Worm (Caenorhabditis elegans) whole organism, L4 larva: ENCODE measurements around the gene Y38E10A.22.

Source experiments
- D1046.2 ChIP-seq: fragments of 200-800 bp; sonication (Bioruptor generic); IDR thresholded peaks from 2 replicates; pipeline ENCODE4 v1.3.6; 2022; ENCODE audit warnings: missing genetic modification characterization, missing compliant biosample characterization
- F37D6.2 ChIP-seq: sonication (generic microtip); optimal IDR thresholded peaks from 2 replicates; lab custom pipeline; 2016; ENCODE audit warnings: mild to moderate bottlenecking, missing genetic modification characterization, missing compliant biosample characterization
- F44E2.7 ChIP-seq: fragments of 200-800 bp; sonication (Bioruptor generic); IDR thresholded peaks from 2 replicates; pipeline ENCODE4 v2.1.2; 2022; ENCODE audit warnings: missing genetic modification characterization, missing compliant biosample characterization
- F49E8.2 ChIP-seq: sonication (generic microtip); optimal IDR thresholded peaks from 2 replicates; lab custom pipeline; 2016; ENCODE audit warnings: missing compliant biosample characterization, mild to moderate bottlenecking, missing genetic modification characterization, borderline replicate concordance
- R02D3.7 ChIP-seq: fragments of 150-350 bp; sonication (generic microtip); optimal IDR thresholded peaks from 3 replicates; lab custom pipeline; 2014; ENCODE audit warnings: missing biosample characterization, missing genetic modification characterization
- Y48G9A.11 ChIP-seq: fragments of 200-800 bp; sonication (Bioruptor generic); IDR thresholded peaks from 2 replicates; pipeline ENCODE4 v1.3.6; 2022; ENCODE audit warnings: missing genetic modification reagents, missing genetic modification characterization, missing compliant biosample characterization
- ZK546.5 ChIP-seq, 2 experiments: sonication (generic microtip); optimal IDR thresholded peaks; 2 replicates each; lab custom pipeline; 2017; ENCODE audit warnings: missing biosample characterization in 2 of 2, missing genetic modification characterization in 2 of 2
- aha-1 ChIP-seq: fragments of 150-350 bp; peaks from one replicate; lab custom pipeline; 2014; ENCODE audit warnings: missing biosample characterization, missing genetic modification characterization
- ceh-20 ChIP-seq: fragments of 200-800 bp; sonication (Bioruptor generic); IDR thresholded peaks from 2 replicates; pipeline ENCODE4 v1.3.6; 2022; ENCODE audit warnings: missing genetic modification reagents, missing genetic modification characterization, missing compliant biosample characterization
- ceh-32 ChIP-seq: sonication (generic microtip); optimal IDR thresholded peaks from 2 replicates; lab custom pipeline; 2016; ENCODE audit warnings: mild to moderate bottlenecking, missing genetic modification characterization, missing compliant biosample characterization; ENCODE audit not compliant: poor library complexity
- ceh-44 ChIP-seq: fragments of 200-800 bp; sonication (Bioruptor generic); IDR thresholded peaks from 2 replicates; pipeline ENCODE4 v1.3.6; 2022; ENCODE audit warnings: missing genetic modification reagents, missing genetic modification characterization, missing compliant biosample characterization
- daf-16 ChIP-seq, 3 experiments: sonication (generic microtip); optimal IDR thresholded peaks; 2 replicates each; lab custom pipeline; 2016 to 2017; ENCODE audit warnings: missing genetic modification characterization in 3 of 3, missing genetic modification reagents in 3 of 3, mild to moderate bottlenecking in 2 of 3, missing compliant biosample characterization in 2 of 3, missing biosample characterization in 1 of 3, moderate library complexity in 1 of 3
- daf-19 ChIP-seq: fragments of 200-800 bp; sonication (Bioruptor generic); conservative IDR thresholded peaks from 2 replicates; pipeline ENCODE4 v1.3.6; 2022; ENCODE audit warnings: missing genetic modification characterization, missing compliant biosample characterization
- daf-8 ChIP-seq: fragments of 200-800 bp; sonication (Bioruptor generic); IDR thresholded peaks from 2 replicates; pipeline ENCODE4 v1.3.6; 2022; ENCODE audit warnings: missing genetic modification characterization, missing compliant biosample characterization
- dmd-9 ChIP-seq: fragments of 200-800 bp; sonication (Bioruptor generic); IDR thresholded peaks from 2 replicates; pipeline ENCODE4 v1.3.6; 2022; ENCODE audit warnings: missing genetic modification reagents, missing genetic modification characterization, missing compliant biosample characterization
- dpl-1 ChIP-seq: fragments of 150-350 bp; optimal IDR thresholded peaks from 2 replicates; lab custom pipeline; 2014; ENCODE audit warnings: missing biosample characterization, missing genetic modification reagents, missing genetic modification characterization
- lin-1 ChIP-seq: fragments of 200-800 bp; sonication (Bioruptor generic); IDR thresholded peaks from 2 replicates; pipeline ENCODE4 v1.3.6; 2022; ENCODE audit warnings: missing genetic modification reagents, missing genetic modification characterization, missing compliant biosample characterization
- lin-15B ChIP-seq: fragments of 150-350 bp; sonication (generic microtip); optimal IDR thresholded peaks from 3 replicates; lab custom pipeline; 2014; ENCODE audit warnings: missing biosample characterization, missing genetic modification characterization
- madf-5 ChIP-seq, 2 experiments: fragments of 200-800 bp; sonication (Bioruptor generic); IDR thresholded peaks; 2 replicates each; pipeline ENCODE4 v1.3.6; 2022; ENCODE audit warnings: missing compliant biosample characterization in 2 of 2, missing genetic modification characterization in 2 of 2
- madf-9 ChIP-seq: fragments of 200-800 bp; sonication (Bioruptor generic); conservative IDR thresholded peaks from 2 replicates; pipeline ENCODE4 v1.3.6; 2022; ENCODE audit warnings: missing genetic modification reagents, missing genetic modification characterization, missing compliant biosample characterization
- mep-1 ChIP-seq: fragments of 150-350 bp; sonication (generic microtip); optimal IDR thresholded peaks from 3 replicates; lab custom pipeline; 2014; ENCODE audit warnings: missing biosample characterization, missing genetic modification characterization
- mxl-2 ChIP-seq: fragments of 200-800 bp; sonication (Bioruptor generic); conservative IDR thresholded peaks from 2 replicates; pipeline ENCODE4 v1.3.6; 2022; ENCODE audit warnings: missing genetic modification reagents, missing genetic modification characterization, missing compliant biosample characterization
- nhr-10 ChIP-seq: fragments of 150-350 bp; optimal IDR thresholded peaks from 2 replicates; lab custom pipeline; 2014; ENCODE audit warnings: missing biosample characterization, missing genetic modification characterization
- nhr-28 ChIP-seq: fragments of 150-350 bp; optimal IDR thresholded peaks from 2 replicates; lab custom pipeline; 2014; ENCODE audit warnings: missing biosample characterization, missing genetic modification characterization
- nhr-41 ChIP-seq: fragments of 200-800 bp; sonication (Bioruptor generic); IDR thresholded peaks from 2 replicates; pipeline ENCODE4 v1.3.6; 2022; ENCODE audit warnings: missing genetic modification reagents, missing genetic modification characterization, missing compliant biosample characterization
- nhr-42 ChIP-seq: fragments of 200-800 bp; sonication (Bioruptor generic); IDR thresholded peaks from 2 replicates; pipeline ENCODE4 v1.3.6; 2022; ENCODE audit warnings: missing genetic modification characterization, missing compliant biosample characterization
- pha-4 ChIP-seq, 2 experiments: fragments of 150-350 bp in 1 of 2; fragments of 200-800 bp in 1 of 2; sonication (Bioruptor generic) in 1 of 2; IDR thresholded peaks in 1 of 2; optimal IDR thresholded peaks in 1 of 2; 2 replicates each; pipeline versions ENCODE4 v1.3.6 to Lab custom; 2014 to 2022; ENCODE audit warnings: missing genetic modification characterization in 2 of 2, missing genetic modification reagents in 2 of 2, missing biosample characterization in 1 of 2, missing compliant biosample characterization in 1 of 2
- saeg-2 ChIP-seq: fragments of 200-800 bp; sonication (Bioruptor generic); IDR thresholded peaks from 2 replicates; pipeline ENCODE4 v1.3.6; 2022; ENCODE audit warnings: missing genetic modification reagents, missing genetic modification characterization, missing compliant biosample characterization
- sdz-12 ChIP-seq: fragments of 200-800 bp; sonication (Bioruptor generic); optimal IDR thresholded peaks from 2 replicates; lab custom pipeline; 2018; ENCODE audit warnings: mild to moderate bottlenecking, missing genetic modification characterization, missing compliant biosample characterization
- skn-1 ChIP-seq: fragments of 150-350 bp; optimal IDR thresholded peaks from 2 replicates; lab custom pipeline; 2014; ENCODE audit warnings: missing biosample characterization, missing genetic modification characterization
- spr-1 ChIP-seq: sonication (generic microtip); optimal IDR thresholded peaks from 2 replicates; lab custom pipeline; 2016; ENCODE audit warnings: mild to moderate bottlenecking, missing genetic modification characterization, missing compliant biosample characterization
- unc-39 ChIP-seq: sonication (generic microtip); optimal IDR thresholded peaks from 2 replicates; lab custom pipeline; 2017; ENCODE audit warnings: missing biosample characterization, missing genetic modification characterization
- unc-62 ChIP-seq, 3 experiments: fragments of 150-350 bp in 1 of 3; sonication (generic microtip); optimal IDR thresholded peaks in 2 of 3; peaks in 1 of 3; 1 replicate in 1 of 3; 2 replicates in 2 of 3; lab custom pipeline; 2014 to 2017; ENCODE audit warnings: missing biosample characterization in 3 of 3, missing genetic modification characterization in 3 of 3, missing genetic modification reagents in 3 of 3, missing genotype in 1 of 3
- zfp-2 ChIP-seq: sonication (generic microtip); optimal IDR thresholded peaks from 2 replicates; lab custom pipeline; 2016; ENCODE audit warnings: mild to moderate bottlenecking, missing genetic modification characterization, missing compliant biosample characterization
- zfp-3 ChIP-seq: fragments of 200-800 bp; sonication (Bioruptor generic); conservative IDR thresholded peaks from 2 replicates; pipeline ENCODE4 v1.3.6; 2022; ENCODE audit warnings: missing genetic modification reagents, missing genetic modification characterization, missing compliant biosample characterization
- zip-11 ChIP-seq: fragments of 200-800 bp; sonication (Bioruptor generic); IDR thresholded peaks from 2 replicates; pipeline ENCODE4 v1.3.6; 2022; ENCODE audit warnings: missing genetic modification characterization, missing compliant biosample characterization
- zip-2 ChIP-seq: fragments of 150-350 bp; optimal IDR thresholded peaks from 2 replicates; lab custom pipeline; 2014; ENCODE audit warnings: missing biosample characterization, missing genetic modification characterization
- ztf-11 ChIP-seq: fragments of 150-350 bp; optimal IDR thresholded peaks from 2 replicates; lab custom pipeline; 2014; ENCODE audit warnings: missing biosample characterization, missing genetic modification characterization

The Y38E10A.22 gene

ce11 chrII:12679635-12680034 is 2.0 kb upstream of the Y38E10A.22 start, which contains the start of the genes Y38E10A.33 and cox-10 (continued):
- TF ChIP-seq saeg-2 (GFP tag; lab: Robert Waterston, UW) (no peak), unc-39 (tag; lab: Kevin White, UChicago) (no peak), dpl-1 (peak; percentile 90), ceh-44 (GFP tag; lab: Robert Waterston, UW) (no peak), zip-2 (tag; lab: Kevin White, UChicago) (no peak), D1046.2 (GFP tag; lab: Robert Waterston, UW) (no peak), skn-1 (no peak), dmd-9 (no peak), aha-1 (peak; percentile 32), ZK546.5 (tag; optimal IDR thresholded peaks at IDR 0.05; lab: Kevin White, UChicago) (no peak), daf-16 (GFP tag; optimal IDR thresholded peaks at IDR 0.05; lab: Kevin White, UChicago) (no peak), daf-16 (tag; optimal IDR thresholded peaks at IDR 0.05; lab: Kevin White, UChicago) (no peak), ceh-20 (GFP tag; lab: Robert Waterston, UW) (no peak), lin-15B (tag; lab: Kevin White, UChicago) (no peak), F44E2.7 (no peak), zfp-3 (no peak), unc-62 (GFP tag; optimal IDR thresholded peaks at IDR 0.05 in 1 of 2; lab: Kevin White, UChicago) (no peak), unc-62 (tag; optimal IDR thresholded peaks at IDR 0.05; lab: Kevin White, UChicago) (no peak), daf-19 (GFP tag; lab: Robert Waterston, UW) (no peak), nhr-10 (no peak), mxl-2 (GFP tag; lab: Robert Waterston, UW) (no peak), zip-11 (GFP tag; lab: Robert Waterston, UW) (no peak), madf-9 (no peak), ceh-32 (no peak), spr-1 (tag; lab: Kevin White, UChicago) (no peak), zfp-2 (tag; lab: Kevin White, UChicago) (no peak), R02D3.7 (tag; lab: Kevin White, UChicago) (peak; percentile 72), lin-1 (GFP tag; lab: Robert Waterston, UW) (no peak), F49E8.2 (tag; lab: Kevin White, UChicago) (no peak), mep-1 (tag; lab: Kevin White, UChicago) (peak; percentile 28)

DNA sequence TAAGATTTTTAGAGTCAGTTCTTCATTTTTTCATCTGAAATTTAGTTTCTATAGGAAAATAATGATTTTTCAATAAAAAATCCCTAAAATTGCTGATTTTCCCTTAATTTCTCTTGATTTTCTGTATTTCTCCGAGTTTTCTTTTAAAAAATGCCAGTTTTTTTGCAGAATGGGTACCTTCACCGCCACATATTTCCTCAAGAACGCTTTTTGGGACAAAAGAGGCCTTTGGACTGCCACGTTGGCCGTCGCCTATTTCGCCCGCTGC is 1.2 kb upstream of the Y38E10A.22 start, which contains the start of gene Y38E10A.24:
TSS of gene Y38E10A.24 (plus strand) at position 169 of the 268 bp plus-strand sequence.
- TF ChIP-seq madf-9, result no peak
- TF ChIP-seq ztf-11 (tag; lab: Kevin White, UChicago), result no peak
- TF ChIP-seq nhr-28 (tag; lab: Kevin White, UChicago), result no peak
- no peak for TF ChIP-seq F37D6.2 (tag; lab: Kevin White, UChicago)
- no peak for TF ChIP-seq nhr-41 (GFP tag; lab: Robert Waterston, UW)
- no peak for TF ChIP-seq zfp-3
- TF ChIP-seq daf-8 (GFP tag; lab: Robert Waterston, UW), result no peak
- TF ChIP-seq Y48G9A.11 (GFP tag; lab: Robert Waterston, UW), result no peak
- no peak for TF ChIP-seq sdz-12 (GFP tag; lab: Kevin White, UChicago)
- no peak for TF ChIP-seq nhr-42 (GFP tag; lab: Robert Waterston, UW)
- TF ChIP-seq madf-5 (GFP tag; IDR thresholded peaks at IDR 0.05; lab: Robert Waterston, UW), result no peak
- no peak for TF ChIP-seq pha-4 (GFP tag; IDR thresholded peaks at IDR 0.05; lab: Robert Waterston, UW)
- TF ChIP-seq pha-4 (tag; optimal IDR thresholded peaks at IDR 0.05; lab: Kevin White, UChicago), result no peak
